Fruit fly (Drosophila melanogaster): ENCODE measurements around the gene CG18223.

The CG18223 gene

DNA sequence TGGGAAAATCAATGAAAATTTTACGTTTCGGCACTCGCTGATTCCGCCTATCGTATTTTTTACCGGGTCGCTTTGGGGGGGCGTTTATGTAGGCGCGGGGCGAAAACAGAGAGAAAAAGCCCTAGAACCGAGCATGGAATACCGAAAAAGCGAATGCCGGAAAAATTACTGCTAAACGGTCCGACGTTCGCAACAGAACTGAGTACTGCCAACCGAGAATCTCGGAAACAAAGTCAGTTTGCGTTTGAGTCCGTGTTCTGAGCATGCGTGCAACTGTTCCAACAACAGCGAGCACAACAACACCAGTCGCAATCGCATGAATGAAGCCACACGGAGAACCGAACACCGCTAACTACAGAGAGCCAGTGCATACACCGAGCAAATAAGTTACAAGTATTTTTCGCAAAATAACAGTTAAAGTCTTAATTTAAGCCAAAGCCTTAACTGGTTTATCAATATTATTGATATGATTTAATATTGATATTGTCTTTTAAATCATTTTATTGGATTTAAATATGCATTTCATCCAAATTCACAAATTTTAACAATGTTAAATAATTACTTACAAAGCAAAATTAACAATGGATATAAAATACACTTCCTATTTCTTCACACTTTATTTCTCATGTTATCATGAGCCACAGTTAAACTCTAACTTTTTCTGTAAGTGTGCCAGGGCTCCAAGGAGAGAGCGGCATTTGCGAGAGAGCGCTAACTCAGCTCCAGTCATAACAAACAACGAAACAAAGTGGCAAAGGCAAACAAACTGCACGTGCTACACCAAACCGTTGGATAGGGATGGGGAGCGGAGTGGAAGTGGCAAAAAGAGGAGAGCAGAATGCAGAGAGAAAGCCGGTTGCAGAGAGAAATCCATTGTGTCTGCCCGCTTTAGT, 29.6 kb downstream of the CG18223 start, which contains the start of gene CG3961 (continued):
- TF ChIP-seq CG18476 (GFP tag; optimal IDR thresholded peaks at IDR 0.05) (peak; percentile 94), nom (GFP tag; optimal IDR thresholded peaks at IDR 0.05) (peak; percentile 97), CG2120 (GFP tag; optimal IDR thresholded peaks at IDR 0.05) (peak; percentile 92), yki (optimal IDR thresholded peaks at IDR 0.05) (peak; percentile 49), CG6254 (GFP tag; optimal IDR thresholded peaks at IDR 0.05) (peak; percentile 96), CG30020 (tag; optimal IDR thresholded peaks at IDR 0.05) (peak; percentile 90), CG14710 (tag; optimal IDR thresholded peaks at IDR 0.05) (peak; percentile 98), gsb-n (tag; optimal IDR thresholded peaks at IDR 0.05) (peak; percentile 98), pros (GFP tag; optimal IDR thresholded peaks at IDR 0.05) (peak; percentile 56), Hmx (GFP tag; optimal IDR thresholded peaks at IDR 0.05) (peak; percentile 77), sob (GFP tag; IDR thresholded peaks at IDR 0.05) (peak; percentile 90), CG16813 (GFP tag; IDR thresholded peaks at IDR 0.05; ENCODE audit: partially characterized antibody) (no peak), klu (GFP tag; IDR thresholded peaks at IDR 0.05) (peak; percentile 91), unpg (GFP tag; optimal IDR thresholded peaks at IDR 0.05) (peak; percentile 96), CG10147 (GFP tag; optimal IDR thresholded peaks at IDR 0.05) (peak; percentile 97), ttk (GFP tag; IDR thresholded peaks at IDR 0.05) (peak; percentile 94), CG11456 (GFP tag; IDR thresholded peaks at IDR 0.05) (no peak), ken (GFP tag; IDR thresholded peaks at IDR 0.05) (peak; percentile 80; the same call in 2 of the 3 replicates), CG8290 (GFP tag; optimal IDR thresholded peaks at IDR 0.05) (peak; percentile 97), CG8290 (tag; optimal IDR thresholded peaks at IDR 0.05) (peak; percentile 70 to 86), PHDP (tag; optimal IDR thresholded peaks at IDR 0.05) (peak; percentile 97), CG7928 (GFP tag; optimal IDR thresholded peaks at IDR 0.05) (peak; percentile 73), CG12155 (GFP tag; optimal IDR thresholded peaks at IDR 0.05) (peak; percentile 89), ro (GFP tag; IDR thresholded peaks at IDR 0.05) (peak; percentile 91), Taf1 (GFP tag; IDR thresholded peaks at IDR 0.05) (peak; percentile 51; the same call in 1 of the 2 replicates), CG10654 (GFP tag; optimal IDR thresholded peaks at IDR 0.05) (peak; percentile 95), Hr3 (GFP tag; optimal IDR thresholded peaks at IDR 0.05) (peak; percentile 98), Chrac-16 (GFP tag; optimal IDR thresholded peaks at IDR 0.05) (peak; percentile 96), sr (GFP tag; IDR thresholded peaks at IDR 0.05) (no peak), tio (GFP tag; optimal IDR thresholded peaks at IDR 0.05) (peak; percentile 99), CG7745 (tag; optimal IDR thresholded peaks at IDR 0.05) (no peak), sens (GFP tag) (peak; percentile 99), CG2116 (GFP tag; optimal IDR thresholded peaks at IDR 0.05) (peak; percentile 90), CG32532 (GFP tag; IDR thresholded peaks at IDR 0.05) (peak; percentile 79), CG4707 (GFP tag; optimal IDR thresholded peaks at IDR 0.05) (peak; percentile 89), schlank (tag; optimal IDR thresholded peaks at IDR 0.05) (peak; percentile 75), CG4820 (GFP tag; optimal IDR thresholded peaks at IDR 0.05) (peak; percentile 98), Dbx (GFP tag; IDR thresholded peaks at IDR 0.05) (peak; percentile 80), CG12744 (GFP tag; optimal IDR thresholded peaks at IDR 0.05) (peak; percentile 80), vfl (GFP tag; optimal IDR thresholded peaks at IDR 0.05) (peak; percentile 83), onecut (GFP tag; IDR thresholded peaks at IDR 0.05) (peak; percentile 83), Atf-2 (GFP tag; optimal IDR thresholded peaks at IDR 0.05) (peak; percentile 88), cato (GFP tag; optimal IDR thresholded peaks at IDR 0.05; ENCODE audit: borderline replicate concordance) (peak; percentile 96), CG34422 (GFP tag; IDR thresholded peaks at IDR 0.05) (peak; percentile 93), B-H1 (GFP tag; IDR thresholded peaks at IDR 0.05) (peak; percentile 83; the same call in 2 of the 3 replicates), Xbp1 (GFP tag; optimal IDR thresholded peaks at IDR 0.05) (peak; percentile 98), sens-2 (GFP tag; IDR thresholded peaks at IDR 0.05) (no peak; the same call in 1 of the 2 replicates), CG7357 (GFP tag; IDR thresholded peaks at IDR 0.05) (peak; percentile 85), CG9437 (GFP tag; optimal IDR thresholded peaks at IDR 0.05) (peak; percentile 97), bcd (GFP tag; optimal IDR thresholded peaks at IDR 0.05) (peak; percentile 97)
